Fruit fly (Drosophila melanogaster) whole organism, embryonic: ENCODE data around the gene GCS2beta.
A peak's percentile ranks its signal among the peaks of the same experiment; 100 is the strongest.

Experiments
- CG10267 ChIP-seq: fragments of 200-800 bp; sonication (Bioruptor generic); optimal IDR thresholded peaks from 2 replicates; lab custom pipeline; 2018; ENCODE audit warnings: missing biosample characterization, mild to moderate bottlenecking, missing genetic modification characterization, moderate library complexity
- CG10543 ChIP-seq: fragments of 200-800 bp; sonication (Bioruptor generic); optimal IDR thresholded peaks from 3 replicates; lab custom pipeline; 2017; ENCODE audit warnings: missing biosample characterization, mild to moderate bottlenecking, missing genetic modification characterization, moderate library complexity
- CG11560 ChIP-seq: fragments of 200-800 bp; sonication (Bioruptor generic); IDR thresholded peaks from 3 replicates; pipeline ENCODE4 v1.3.6; 2022; ENCODE audit warnings: missing biosample characterization, missing genetic modification characterization
- CG12236 ChIP-seq: fragments of 200-800 bp; sonication (Bioruptor generic); optimal IDR thresholded peaks from 2 replicates; lab custom pipeline; 2016; ENCODE audit warnings: missing biosample characterization, missing genetic modification characterization
- CG14441 ChIP-seq: fragments of 200-800 bp; sonication (Bioruptor generic); IDR thresholded peaks from 2 replicates; pipeline ENCODE4 v1.3.6; 2022; ENCODE audit warnings: missing biosample characterization, missing genetic modification characterization
- CG15073 ChIP-seq: fragments of 200-800 bp; sonication (Bioruptor generic); optimal IDR thresholded peaks from 2 replicates; lab custom pipeline; 2016; ENCODE audit warnings: missing biosample characterization, missing genetic modification characterization
- CG15514 ChIP-seq: fragments of 200-800 bp; sonication (Bioruptor generic); optimal IDR thresholded peaks from 3 replicates; lab custom pipeline; 2017; ENCODE audit warnings: missing biosample characterization, missing genetic modification characterization, mild to moderate bottlenecking, moderate library complexity, missing genetic modification reagents
- CG15601 ChIP-seq: fragments of 200-800 bp; sonication (Bioruptor generic); optimal IDR thresholded peaks from 3 replicates; lab custom pipeline; 2019; ENCODE audit warnings: missing biosample characterization, mild to moderate bottlenecking, missing genetic modification characterization, moderate library complexity
- CG1603 ChIP-seq: fragments of 200-800 bp; sonication (Bioruptor generic); optimal IDR thresholded peaks from 2 replicates; lab custom pipeline; 2019; ENCODE audit warnings: missing biosample characterization, mild to moderate bottlenecking, missing genetic modification characterization, moderate library complexity
- CG17186 ChIP-seq: fragments of 200-800 bp; sonication (Bioruptor generic); optimal IDR thresholded peaks from 3 replicates; lab custom pipeline; 2017; ENCODE audit warnings: missing biosample characterization, missing genetic modification reagents, missing genetic modification characterization
- CG18619 ChIP-seq: fragments of 200-800 bp; sonication (Bioruptor generic); optimal IDR thresholded peaks from 3 replicates; lab custom pipeline; 2017; ENCODE audit warnings: missing biosample characterization, mild to moderate bottlenecking, missing genetic modification characterization
- CG30403 ChIP-seq: fragments of 200-800 bp; sonication (Bioruptor generic); optimal IDR thresholded peaks from 3 replicates; lab custom pipeline; 2016; ENCODE audit warnings: missing biosample characterization, missing genetic modification characterization
- CG3065 ChIP-seq: fragments of 200-800 bp; sonication (Bioruptor generic); optimal IDR thresholded peaks from 2 replicates; lab custom pipeline; 2016; ENCODE audit warnings: missing biosample characterization, missing genetic modification characterization
- CG34224 ChIP-seq: fragments of 200-800 bp; sonication (Bioruptor generic); IDR thresholded peaks from 3 replicates; pipeline ENCODE4 v1.3.6; 2022; ENCODE audit warnings: missing biosample characterization, missing genetic modification characterization; ENCODE audit not compliant: partially characterized antibody
- CG4730 ChIP-seq: fragments of 200-800 bp; sonication (Bioruptor generic); IDR thresholded peaks from 2 replicates; pipeline ENCODE4 v1.3.6; 2022; ENCODE audit warnings: missing biosample characterization, missing genetic modification characterization
- CG7963 ChIP-seq: fragments of 200-800 bp; sonication (Bioruptor generic); IDR thresholded peaks from 3 replicates; pipeline ENCODE4 v1.3.6; 2022; ENCODE audit warnings: missing biosample characterization, missing genetic modification characterization; ENCODE audit not compliant: partially characterized antibody
- CG9215 ChIP-seq: fragments of 200-800 bp; sonication (Bioruptor generic); IDR thresholded peaks from 2 replicates; pipeline ENCODE4 v1.3.6; 2022; ENCODE audit warnings: missing biosample characterization, missing genetic modification characterization
- Dad ChIP-seq: fragments of 200-800 bp; sonication (Bioruptor generic); optimal IDR thresholded peaks from 3 replicates; lab custom pipeline; 2016; ENCODE audit warnings: missing biosample characterization, missing genetic modification characterization
- Dip3 ChIP-seq: fragments of 200-800 bp; sonication (Bioruptor generic); optimal IDR thresholded peaks from 3 replicates; lab custom pipeline; 2016; ENCODE audit warnings: missing biosample characterization, missing genetic modification characterization
- Elba2 ChIP-seq: fragments of 200-800 bp; sonication (Bioruptor generic); optimal IDR thresholded peaks from 3 replicates; lab custom pipeline; 2016; ENCODE audit warnings: missing biosample characterization, missing genetic modification characterization
- Hand ChIP-seq: fragments of 200-800 bp; sonication (Bioruptor generic); optimal IDR thresholded peaks from 2 replicates; lab custom pipeline; 2017; ENCODE audit warnings: mild to moderate bottlenecking, missing biosample characterization, missing genetic modification reagents, missing genetic modification characterization
- MESR4 ChIP-seq: fragments of 200-800 bp; sonication (Bioruptor generic); optimal IDR thresholded peaks from 2 replicates; lab custom pipeline; 2018; ENCODE audit warnings: missing biosample characterization, mild to moderate bottlenecking, missing genetic modification characterization, moderate library complexity
- Meics ChIP-seq: fragments of 200-800 bp; sonication (Bioruptor generic); optimal IDR thresholded peaks from 2 replicates; lab custom pipeline; 2017; ENCODE audit warnings: missing biosample characterization, mild to moderate bottlenecking, missing genetic modification characterization
- NK7.1 ChIP-seq: fragments of 200-800 bp; sonication (Bioruptor generic); optimal IDR thresholded peaks from 3 replicates; lab custom pipeline; 2016; ENCODE audit warnings: missing biosample characterization, missing genetic modification characterization
- Nf-YA ChIP-seq: fragments of 200-800 bp; sonication (Bioruptor generic); IDR thresholded peaks from 2 replicates; pipeline ENCODE4 v1.3.6; 2022; ENCODE audit warnings: missing biosample characterization, missing genetic modification characterization
- Sox100B ChIP-seq: fragments of 200-800 bp; sonication (Bioruptor generic); optimal IDR thresholded peaks from 3 replicates; lab custom pipeline; 2018; ENCODE audit warnings: missing biosample characterization, mild to moderate bottlenecking, missing genetic modification characterization
- Stat92E ChIP-seq, 3 experiments: fragments of >200 bp in 2 of 3; fragments of 200-800 bp in 1 of 3; sonication (Bioruptor generic) in 1 of 3; optimal IDR thresholded peaks; 2 replicates each; lab custom pipeline; 2017 to 2019; ENCODE audit warnings: missing biosample characterization in 3 of 3, missing genetic modification characterization in 3 of 3, mild to moderate bottlenecking in 1 of 3, moderate library complexity in 1 of 3
- Xrp1 ChIP-seq: fragments of 200-800 bp; sonication (Bioruptor generic); IDR thresholded peaks from 2 replicates; pipeline ENCODE4 v1.3.6; 2022; ENCODE audit warnings: missing biosample characterization, missing genetic modification characterization
- ab ChIP-seq: fragments of 200-800 bp; sonication (Bioruptor generic); optimal IDR thresholded peaks from 2 replicates; lab custom pipeline; 2016; ENCODE audit warnings: missing biosample characterization, missing genetic modification characterization
- ap ChIP-seq: fragments of 200-800 bp; sonication (Bioruptor generic); IDR thresholded peaks from 2 replicates; pipeline ENCODE4 v1.3.6; 2022; ENCODE audit warnings: missing biosample characterization, missing genetic modification characterization
- bigmax ChIP-seq: fragments of 200-800 bp; sonication (Bioruptor generic); optimal IDR thresholded peaks from 2 replicates; lab custom pipeline; 2018; ENCODE audit warnings: missing biosample characterization, mild to moderate bottlenecking, missing genetic modification characterization
- caup ChIP-seq: fragments of 200-800 bp; sonication (Bioruptor generic); optimal IDR thresholded peaks from 3 replicates; lab custom pipeline; 2017; ENCODE audit warnings: missing biosample characterization, mild to moderate bottlenecking, missing genetic modification characterization, moderate library complexity; ENCODE audit not compliant: severe bottlenecking
- corto ChIP-seq: fragments of 200-800 bp; sonication (Bioruptor generic); optimal IDR thresholded peaks from 2 replicates; lab custom pipeline; 2016; ENCODE audit warnings: missing biosample characterization, mild to moderate bottlenecking, missing genetic modification characterization, moderate library complexity
- cwo ChIP-seq: fragments of 200-800 bp; sonication (Bioruptor generic); optimal IDR thresholded peaks from 3 replicates; lab custom pipeline; 2017; ENCODE audit warnings: missing biosample characterization, missing genetic modification characterization, mild to moderate bottlenecking, moderate library complexity, missing genetic modification reagents
- emc ChIP-seq: fragments of 200-800 bp; sonication (Bioruptor generic); optimal IDR thresholded peaks from 2 replicates; lab custom pipeline; 2016; ENCODE audit warnings: missing biosample characterization, missing genetic modification characterization
- gt ChIP-seq: fragments of 200-800 bp; sonication (Bioruptor generic); IDR thresholded peaks from 2 replicates; pipeline ENCODE4 v1.3.6; 2022; ENCODE audit warnings: missing biosample characterization, missing genetic modification characterization
- hkb ChIP-seq, 2 experiments: fragments of 200-800 bp in 1 of 2; fragments of >200 bp in 1 of 2; sonication (Bioruptor generic) in 1 of 2; IDR thresholded peaks in 1 of 2; optimal IDR thresholded peaks in 1 of 2; 2 replicates each; pipeline versions ENCODE4 v1.3.6 to Lab custom; 2017 to 2022; ENCODE audit warnings: missing biosample characterization in 1 of 2, missing genetic modification characterization in 1 of 2
- hth ChIP-seq: fragments of >200 bp; optimal IDR thresholded peaks from 2 replicates; lab custom pipeline; 2017; ENCODE audit warnings: inconsistent platforms
- kay ChIP-seq: fragments of 200-800 bp; sonication (Bioruptor generic); optimal IDR thresholded peaks from 2 replicates; lab custom pipeline; 2016; ENCODE audit warnings: missing biosample characterization, missing genetic modification characterization
- mirr ChIP-seq: fragments of 200-800 bp; sonication (Bioruptor generic); optimal IDR thresholded peaks from 3 replicates; lab custom pipeline; 2018; ENCODE audit warnings: missing biosample characterization, mild to moderate bottlenecking, missing genetic modification characterization
- rib ChIP-seq: fragments of 200-800 bp; sonication (Bioruptor generic); IDR thresholded peaks from 2 replicates; pipeline ENCODE4 v1.3.6; 2022; ENCODE audit warnings: missing biosample characterization, missing genetic modification characterization
- sc ChIP-seq, 3 experiments: fragments of >200 bp in 2 of 3; fragments of 200-800 bp in 1 of 3; sonication (Bioruptor generic) in 1 of 3; optimal IDR thresholded peaks; 2 replicates in 2 of 3; 3 replicates in 1 of 3; lab custom pipeline; 2017; ENCODE audit warnings: mild to moderate bottlenecking in 1 of 3, missing biosample characterization in 1 of 3, missing genetic modification characterization in 1 of 3, missing genetic modification reagents in 1 of 3
- seq ChIP-seq: fragments of 200-800 bp; sonication (Bioruptor generic); IDR thresholded peaks from 2 replicates; pipeline ENCODE4 v1.3.6; 2022; ENCODE audit warnings: missing biosample characterization, missing genetic modification characterization
- tgo ChIP-seq: fragments of 200-800 bp; sonication (Bioruptor generic); IDR thresholded peaks from 3 replicates; pipeline ENCODE4 v1.3.6; 2022; ENCODE audit warnings: missing biosample characterization, missing genetic modification characterization
- tin ChIP-seq: fragments of 200-800 bp; sonication (Bioruptor generic); optimal IDR thresholded peaks from 3 replicates; lab custom pipeline; 2016; ENCODE audit warnings: missing biosample characterization, missing genetic modification characterization
- vfl ChIP-seq: fragments of 200-800 bp; sonication (Bioruptor generic); optimal IDR thresholded peaks from 2 replicates; lab custom pipeline; 2016; ENCODE audit warnings: missing biosample characterization, missing genetic modification characterization
- wdn ChIP-seq: fragments of 200-800 bp; sonication (Bioruptor generic); IDR thresholded peaks from 2 replicates; pipeline ENCODE4 v1.3.6; 2022; ENCODE audit warnings: missing biosample characterization, missing genetic modification characterization

Gene GCS2beta

DNA sequence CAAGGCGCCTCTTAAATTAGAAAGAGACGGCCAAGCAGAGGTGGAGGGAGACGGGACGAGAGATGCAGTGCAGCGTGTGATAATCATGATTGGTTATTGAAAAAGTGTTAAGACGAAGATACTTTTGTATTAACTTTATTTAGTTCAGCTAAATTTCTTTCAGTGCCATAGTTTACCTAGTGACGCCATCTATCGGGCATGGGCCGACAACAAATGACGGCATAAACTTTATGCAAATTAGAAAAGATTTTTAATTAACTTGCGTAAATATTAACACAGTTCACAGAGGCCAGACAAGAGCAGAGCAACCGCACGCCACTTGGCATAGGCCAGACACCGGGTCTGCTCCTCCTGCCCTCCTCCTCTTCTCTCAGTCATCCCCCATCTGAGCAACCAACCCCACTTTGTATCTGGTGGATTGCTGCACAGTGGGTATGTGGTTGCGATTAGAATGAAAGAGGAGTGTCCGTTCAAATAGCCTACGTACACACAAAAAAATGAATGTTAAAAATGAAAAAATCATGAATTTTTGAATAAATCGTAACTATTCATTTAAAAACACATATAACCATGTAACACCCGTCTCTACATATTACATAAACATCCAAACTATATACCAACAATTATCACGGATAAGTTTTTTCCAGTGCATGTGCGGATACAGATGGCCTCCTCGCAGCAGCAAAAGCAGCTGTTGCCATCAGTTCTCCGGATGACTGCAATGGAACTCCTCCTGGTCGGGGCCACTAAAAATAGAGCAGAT, 18.0 kb downstream of the GCS2beta start (continued):
- TF ChIP-seq CG3065 (GFP tag; lab: Kevin White, UChicago) (peak; percentile 20), bigmax (no peak), CG15514 (GFP tag; lab: Kevin White, UChicago) (peak; percentile 54), CG15601 (tag; lab: Kevin White, UChicago) (peak; percentile 83), caup (peak; percentile 85), Dad (GFP tag; lab: Kevin White, UChicago) (peak; percentile 75), rib (GFP tag; lab: Robert Waterston, UW) (no peak), wdn (GFP tag; lab: Robert Waterston, UW) (peak; percentile 67), hth (lab: Kevin White, UChicago) (no peak), Hand (GFP tag; lab: Kevin White, UChicago) (peak; percentile 80), corto (no peak), sc (optimal IDR thresholded peaks at IDR 0.05; lab: Kevin White, UChicago) (no peak), sc (GFP tag; optimal IDR thresholded peaks at IDR 0.05; lab: Kevin White, UChicago) (peak; percentile 73), kay (GFP tag; lab: Kevin White, UChicago) (peak; percentile 63), CG30403 (peak; percentile 81), CG11560 (peak; percentile 48; the same call in 1 of the 3 replicates), hkb (optimal IDR thresholded peaks at IDR 0.05; lab: Kevin White, UChicago) (no peak), hkb (GFP tag; IDR thresholded peaks at IDR 0.05; lab: Robert Waterston, UW) (peak; percentile 87), vfl (no peak), CG10543 (GFP tag; lab: Kevin White, UChicago) (no peak), tgo (peak; percentile 80), Xrp1 (GFP tag; lab: Robert Waterston, UW) (peak; percentile 88), cwo (GFP tag; lab: Kevin White, UChicago) (peak; percentile 78), emc (GFP tag; lab: Kevin White, UChicago) (peak; percentile 69), mirr (GFP tag; lab: Kevin White, UChicago) (no peak), CG17186 (GFP tag; lab: Kevin White, UChicago) (peak; percentile 37), CG7963 (GFP tag; lab: Robert Waterston, UW) (no peak), Nf-YA (GFP tag; lab: Robert Waterston, UW) (peak; percentile 80), Stat92E (GFP tag; optimal IDR thresholded peaks at IDR 0.05; lab: Kevin White, UChicago) (no peak), CG34224 (no peak), seq (GFP tag; lab: Robert Waterston, UW) (peak; percentile 80), CG10267 (peak; percentile 79), Dip3 (GFP tag; lab: Kevin White, UChicago) (peak; percentile 43), CG12236 (peak; percentile 75), ap (GFP tag; lab: Robert Waterston, UW) (peak; percentile 69; the same call in 1 of the 2 replicates), gt (GFP tag; lab: Robert Waterston, UW) (0 out of 2 replicates have a peak, but pooled peaks have one; percentile 17), Elba2 (no peak), tin (peak; percentile 81), MESR4 (GFP tag; lab: Kevin White, UChicago) (no peak), CG14441 (peak; percentile 73), ab (GFP tag; lab: Kevin White, UChicago) (no peak), NK7.1 (GFP tag; lab: Kevin White, UChicago) (peak; percentile 76), CG4730 (peak; percentile 30; the same call in 1 of the 2 replicates), CG9215 (peak; percentile 48; the same call in 1 of the 2 replicates), Meics (GFP tag; lab: Kevin White, UChicago) (peak; percentile 78), Sox100B (peak; percentile 79), CG15073 (GFP tag; lab: Kevin White, UChicago) (peak; percentile 23), CG1603 (tag; lab: Kevin White, UChicago) (peak; percentile 90), CG18619 (GFP tag; lab: Kevin White, UChicago) (peak; percentile 70)
